Fruit fly (Drosophila melanogaster): Measurements from ENCODE around the gene CG1299.

- no peak for TF ChIP-seq kay (GFP tag; ENCODE audit: borderline replicate concordance)
- TF ChIP-seq Clk (GFP tag; optimal IDR thresholded peaks at IDR 0.05) = no peak
- TF ChIP-seq CG11617 (GFP tag; optimal IDR thresholded peaks at IDR 0.05) = no peak
- no peak for TF ChIP-seq CG5204 (GFP tag; optimal IDR thresholded peaks at IDR 0.05)
- TF ChIP-seq cnc (optimal IDR thresholded peaks at IDR 0.05) = no peak
- no peak for TF ChIP-seq toe (GFP tag; optimal IDR thresholded peaks at IDR 0.05)
- TF ChIP-seq CG14711 (tag; optimal IDR thresholded peaks at IDR 0.05) = no peak
- TF ChIP-seq Mnt (GFP tag; optimal IDR thresholded peaks at IDR 0.05) = no peak
- TF ChIP-seq CG33017 (tag; optimal IDR thresholded peaks at IDR 0.05) = no peak
- no peak for TF ChIP-seq Hr96 (GFP tag; optimal IDR thresholded peaks at IDR 0.05)
- no peak for TF ChIP-seq cic (GFP tag; optimal IDR thresholded peaks at IDR 0.05)
- no peak for TF ChIP-seq CG7101 (tag; optimal IDR thresholded peaks at IDR 0.05)
These were observed 33.4 kb upstream of the CG1299 start for dm6 chr3L:4115107-4115506.

All from whole organism, adult.